Worm (Caenorhabditis elegans) whole organism, young adult: Measurements from ENCODE around the gene rho-1.
A peak's percentile ranks its signal among the peaks of the same experiment; 100 is the strongest.

Source experiments
- B0336.3 ChIP-seq: fragments of 200-800 bp; sonication (Bioruptor generic); IDR thresholded peaks from 2 replicates; pipeline ENCODE4 v1.3.6; 2022; ENCODE audit warnings: missing genetic modification characterization, missing compliant biosample characterization
- C06A6.2 ChIP-seq: fragments of 200-800 bp; sonication (Bioruptor generic); conservative IDR thresholded peaks from 2 replicates; pipeline ENCODE4 v1.3.6; 2022; ENCODE audit warnings: missing genetic modification characterization, missing compliant biosample characterization
- F22D6.2 ChIP-seq: sonication (generic microtip); optimal IDR thresholded peaks from 2 replicates; lab custom pipeline; 2016; ENCODE audit warnings: mild to moderate bottlenecking, missing genetic modification characterization, missing compliant biosample characterization
- F49E8.2 ChIP-seq: sonication (generic microtip); optimal IDR thresholded peaks from 3 replicates; lab custom pipeline; 2017; ENCODE audit warnings: missing genetic modification characterization, mild to moderate bottlenecking, missing compliant biosample characterization, antibody characterized with exemption, moderate library complexity; ENCODE audit not compliant: insufficient read depth
- F52B5.7 ChIP-seq: sonication (generic microtip); optimal IDR thresholded peaks from 2 replicates; lab custom pipeline; 2016; ENCODE audit warnings: mild to moderate bottlenecking, missing genetic modification characterization, missing compliant biosample characterization
- K11D2.4 ChIP-seq: fragments of 200-800 bp; sonication (Bioruptor generic); IDR thresholded peaks from 2 replicates; pipeline ENCODE4 v1.3.6; 2022; ENCODE audit warnings: missing genetic modification reagents, missing genetic modification characterization, missing compliant biosample characterization
- K12H6.12 ChIP-seq: fragments of 200-800 bp; sonication (Bioruptor generic); optimal IDR thresholded peaks from 2 replicates; lab custom pipeline; 2018; ENCODE audit warnings: mild to moderate bottlenecking, missing genetic modification characterization, missing compliant biosample characterization
- T26A5.8 ChIP-seq: sonication (generic microtip); optimal IDR thresholded peaks from 2 replicates; lab custom pipeline; 2016; ENCODE audit warnings: missing genetic modification characterization, missing compliant biosample characterization
- Y53F4B.3 ChIP-seq: fragments of 200-800 bp; sonication (Bioruptor generic); IDR thresholded peaks from 2 replicates; pipeline ENCODE4 v1.3.6; 2022; ENCODE audit warnings: missing genetic modification reagents, missing genetic modification characterization, missing compliant biosample characterization
- Y79H2A.3 ChIP-seq: fragments of 200-800 bp; sonication (Bioruptor generic); conservative IDR thresholded peaks from 2 replicates; pipeline ENCODE4 v1.3.6; 2022; ENCODE audit warnings: missing genetic modification reagents, missing genetic modification characterization, missing compliant biosample characterization
- akir-1 ChIP-seq: fragments of 200-800 bp; sonication (Bioruptor generic); optimal IDR thresholded peaks from 2 replicates; lab custom pipeline; 2018; ENCODE audit warnings: mild to moderate bottlenecking, missing genetic modification characterization, moderate library complexity, missing compliant biosample characterization
- ama-1 ChIP-seq, 3 experiments: fragments of 150-350 bp in 1 of 3; sonication (generic microtip) in 2 of 3; optimal IDR thresholded peaks; 2 replicates each; lab custom pipeline; 2014 to 2018; ENCODE audit warnings: missing biosample characterization in 2 of 3, missing genetic modification characterization in 2 of 3, missing genetic modification reagents in 2 of 3
- attf-5 ChIP-seq: fragments of 200-800 bp; sonication (Bioruptor generic); optimal IDR thresholded peaks from 2 replicates; lab custom pipeline; 2018; ENCODE audit warnings: mild to moderate bottlenecking, missing genetic modification characterization, missing compliant biosample characterization
- ccch-3 ChIP-seq: fragments of 200-800 bp; sonication (Bioruptor generic); optimal IDR thresholded peaks from 2 replicates; lab custom pipeline; 2018; ENCODE audit warnings: mild to moderate bottlenecking, missing genetic modification characterization, missing compliant biosample characterization
- cebp-1 ChIP-seq, 2 experiments: fragments of 200-800 bp in 1 of 2; sonication (Bioruptor generic) in 1 of 2; sonication (generic microtip) in 1 of 2; IDR thresholded peaks in 1 of 2; optimal IDR thresholded peaks in 1 of 2; 2 replicates each; pipeline versions ENCODE4 v1.3.6 to Lab custom; 2017 to 2022; ENCODE audit warnings: missing compliant biosample characterization in 2 of 2, missing genetic modification characterization in 2 of 2, mild to moderate bottlenecking in 1 of 2, missing genetic modification reagents in 1 of 2, moderate library complexity in 1 of 2
- ceh-27 ChIP-seq: fragments of 200-800 bp; sonication (Bioruptor generic); optimal IDR thresholded peaks from 2 replicates; lab custom pipeline; 2018; ENCODE audit warnings: mild to moderate bottlenecking, missing genetic modification characterization, moderate library complexity, missing compliant biosample characterization
- ceh-58 ChIP-seq: fragments of 200-800 bp; sonication (Bioruptor generic); IDR thresholded peaks from 2 replicates; pipeline ENCODE4 v1.3.6; 2022; ENCODE audit warnings: missing genetic modification characterization, missing compliant biosample characterization
- chd-7 ChIP-seq: sonication (generic microtip); optimal IDR thresholded peaks from 2 replicates; lab custom pipeline; 2016; ENCODE audit warnings: mild to moderate bottlenecking, missing genetic modification characterization, moderate library complexity, missing compliant biosample characterization
- dox-1 ChIP-seq: fragments of 200-800 bp; sonication (Bioruptor generic); IDR thresholded peaks from 2 replicates; pipeline ENCODE4 v1.3.6; 2022; ENCODE audit warnings: missing genetic modification reagents, missing genetic modification characterization, missing compliant biosample characterization
- dpff-1 ChIP-seq: sonication (generic microtip); optimal IDR thresholded peaks from 2 replicates; lab custom pipeline; 2017; ENCODE audit warnings: mild to moderate bottlenecking, missing genetic modification characterization, missing compliant biosample characterization
- egl-18 ChIP-seq: fragments of 200-800 bp; sonication (Bioruptor generic); IDR thresholded peaks from 2 replicates; pipeline ENCODE4 v1.3.6; 2022; ENCODE audit warnings: missing genetic modification reagents, missing genetic modification characterization, missing compliant biosample characterization
- egrh-3 ChIP-seq: fragments of 200-800 bp; sonication (Bioruptor generic); IDR thresholded peaks from 2 replicates; pipeline ENCODE4 v1.3.6; 2022; ENCODE audit warnings: missing genetic modification reagents, missing genetic modification characterization, missing compliant biosample characterization
- ets-4 ChIP-seq: fragments of 200-800 bp; sonication (Bioruptor generic); optimal IDR thresholded peaks from 2 replicates; lab custom pipeline; 2018; ENCODE audit warnings: mild to moderate bottlenecking, missing genetic modification characterization, missing compliant biosample characterization
- fkh-3 ChIP-seq: sonication (generic microtip); optimal IDR thresholded peaks from 2 replicates; lab custom pipeline; 2016; ENCODE audit warnings: mild to moderate bottlenecking, missing genetic modification characterization, missing compliant biosample characterization
- hmg-1.2 ChIP-seq: fragments of 200-800 bp; sonication (Bioruptor generic); IDR thresholded peaks from 2 replicates; pipeline ENCODE4 v1.3.6; 2022; ENCODE audit warnings: missing genetic modification reagents, missing genetic modification characterization, missing compliant biosample characterization
- lin-40 ChIP-seq: sonication (generic microtip); optimal IDR thresholded peaks from 2 replicates; lab custom pipeline; 2016; ENCODE audit warnings: missing genetic modification characterization, mild to moderate bottlenecking, missing compliant biosample characterization, missing genotype, missing genetic modification reagents
- lin-54 ChIP-seq: fragments of 200-800 bp; sonication (Bioruptor generic); optimal IDR thresholded peaks from 2 replicates; lab custom pipeline; 2018; ENCODE audit warnings: mild to moderate bottlenecking, missing genetic modification characterization, missing compliant biosample characterization
- mel-28 ChIP-seq: sonication (generic microtip); optimal IDR thresholded peaks from 2 replicates; lab custom pipeline; 2016; ENCODE audit warnings: borderline replicate concordance, mild to moderate bottlenecking, missing genetic modification characterization, missing compliant biosample characterization
- mes-4 ChIP-seq: sonication (generic microtip); optimal IDR thresholded peaks from 2 replicates; lab custom pipeline; 2016; ENCODE audit warnings: missing genotype, missing genetic modification characterization, missing compliant biosample characterization
- nfyb-1 ChIP-seq: fragments of 200-800 bp; sonication (Bioruptor generic); IDR thresholded peaks from 2 replicates; pipeline ENCODE4 v1.3.6; 2022; ENCODE audit warnings: missing genetic modification reagents, missing genetic modification characterization, missing compliant biosample characterization
- nhr-80 ChIP-seq: sonication (generic microtip); optimal IDR thresholded peaks from 2 replicates; lab custom pipeline; 2016; ENCODE audit warnings: missing genetic modification characterization, missing compliant biosample characterization
- nhr-90 ChIP-seq: sonication (generic microtip); optimal IDR thresholded peaks from 2 replicates; lab custom pipeline; 2016; ENCODE audit warnings: missing genotype, mild to moderate bottlenecking, missing genetic modification characterization, missing compliant biosample characterization
- rcor-1 ChIP-seq: fragments of 200-800 bp; sonication (Bioruptor generic); IDR thresholded peaks from 2 replicates; pipeline ENCODE4 v1.3.6; 2022; ENCODE audit warnings: missing genetic modification reagents, missing genetic modification characterization, missing compliant biosample characterization
- snpc-4 ChIP-seq, 5 experiments: fragments of 150-350 bp in 1 of 5; sonication (generic microtip) in 4 of 5; optimal IDR thresholded peaks; 2 replicates each; lab custom pipeline; 2014 to 2018; ENCODE audit warnings: missing genetic modification characterization in 5 of 5, missing biosample characterization in 3 of 5, antibody characterized with exemption in 2 of 5, mild to moderate bottlenecking in 2 of 5, missing compliant biosample characterization in 2 of 5, missing genotype in 2 of 5, moderate library complexity in 2 of 5, missing genetic modification reagents in 1 of 5
- somi-1 ChIP-seq: fragments of 200-800 bp; sonication (Bioruptor generic); optimal IDR thresholded peaks from 2 replicates; lab custom pipeline; 2018; ENCODE audit warnings: mild to moderate bottlenecking, missing genetic modification characterization, missing compliant biosample characterization
- tbp1 ChIP-seq: fragments of 200-800 bp; sonication (Bioruptor generic); optimal IDR thresholded peaks from 2 replicates; lab custom pipeline; 2018; ENCODE audit warnings: mild to moderate bottlenecking, missing genetic modification characterization, missing compliant biosample characterization
- tbx-9 ChIP-seq: sonication (generic microtip); optimal IDR thresholded peaks from 2 replicates; lab custom pipeline; 2016; ENCODE audit warnings: borderline replicate concordance, missing genetic modification characterization, inconsistent platforms, missing compliant biosample characterization
- xnd-1 ChIP-seq: sonication (generic microtip); optimal IDR thresholded peaks from 2 replicates; lab custom pipeline; 2016; ENCODE audit warnings: missing genotype, missing genetic modification reagents, missing genetic modification characterization, missing compliant biosample characterization
- zfh-2 ChIP-seq: fragments of 200-800 bp; sonication (Bioruptor generic); conservative IDR thresholded peaks from 2 replicates; pipeline ENCODE4 v1.3.6; 2022; ENCODE audit warnings: missing genetic modification reagents, missing genetic modification characterization, missing compliant biosample characterization
- ztf-22 ChIP-seq: fragments of 200-800 bp; sonication (Bioruptor generic); optimal IDR thresholded peaks from 2 replicates; lab custom pipeline; 2018; ENCODE audit warnings: mild to moderate bottlenecking, missing genetic modification characterization, moderate library complexity, missing compliant biosample characterization
- ztf-26 ChIP-seq: sonication (generic microtip); optimal IDR thresholded peaks from 2 replicates; lab custom pipeline; 2017; ENCODE audit warnings: missing genetic modification characterization, missing compliant biosample characterization
- ztf-3 ChIP-seq: fragments of 200-800 bp; sonication (Bioruptor generic); optimal IDR thresholded peaks from 2 replicates; lab custom pipeline; 2018; ENCODE audit warnings: mild to moderate bottlenecking, missing genetic modification characterization, missing compliant biosample characterization

Gene rho-1

DNA sequence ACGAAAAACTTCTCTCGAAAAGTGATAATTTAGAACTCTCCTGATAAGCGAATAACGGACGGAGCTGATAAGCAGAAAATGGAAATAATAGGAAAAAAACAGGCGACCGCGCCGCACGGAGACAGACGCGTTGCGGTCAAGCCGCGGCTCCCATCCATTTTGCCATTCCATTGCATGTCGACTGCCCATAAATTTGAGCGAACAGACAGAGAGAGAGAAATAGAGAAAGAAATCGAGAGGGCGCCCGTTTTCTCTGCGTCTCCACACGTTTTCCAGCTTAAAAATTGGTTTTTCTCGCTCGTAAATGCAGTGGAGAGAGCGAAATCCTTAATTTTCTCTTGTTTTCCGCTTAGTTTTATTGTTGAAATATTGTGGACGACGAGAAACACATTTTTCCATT, 13.0 kb upstream of the rho-1 start (continued):
- peak; percentile 70 for TF ChIP-seq B0336.3 (GFP tag; lab: Robert Waterston, UW)
- TF ChIP-seq xnd-1 (tag; lab: Kevin White, UChicago), result no peak
- TF ChIP-seq egrh-3 (GFP tag; lab: Robert Waterston, UW), result no peak
- no peak for TF ChIP-seq T26A5.8 (tag; lab: Kevin White, UChicago)
- TF ChIP-seq nhr-90 (tag; lab: Kevin White, UChicago), result no peak
- TF ChIP-seq Y53F4B.3 (GFP tag; lab: Robert Waterston, UW), result no peak
- TF ChIP-seq snpc-4 (GFP tag; optimal IDR thresholded peaks at IDR 0.05; lab: Kevin White, UChicago), result no peak
- peak in 1 of 4 experiments; percentile 39 for TF ChIP-seq snpc-4 (tag; optimal IDR thresholded peaks at IDR 0.05; lab: Kevin White, UChicago)
- TF ChIP-seq ama-1 (optimal IDR thresholded peaks at IDR 0.05; lab: Kevin White, UChicago), result no peak
- TF ChIP-seq ama-1 (GFP tag; optimal IDR thresholded peaks at IDR 0.05; lab: Kevin White, UChicago), result no peak
- no peak for TF ChIP-seq ccch-3 (GFP tag; lab: Kevin White, UChicago)
- no peak for TF ChIP-seq rcor-1 (GFP tag; lab: Robert Waterston, UW)
- TF ChIP-seq F22D6.2 (tag; lab: Kevin White, UChicago), result no peak
- no peak for TF ChIP-seq ceh-58 (GFP tag; lab: Robert Waterston, UW)
- no peak for TF ChIP-seq ztf-22 (GFP tag; lab: Kevin White, UChicago)
- no peak for TF ChIP-seq Y79H2A.3 (GFP tag; lab: Robert Waterston, UW)
- TF ChIP-seq attf-5, result peak; percentile 36

DNA sequence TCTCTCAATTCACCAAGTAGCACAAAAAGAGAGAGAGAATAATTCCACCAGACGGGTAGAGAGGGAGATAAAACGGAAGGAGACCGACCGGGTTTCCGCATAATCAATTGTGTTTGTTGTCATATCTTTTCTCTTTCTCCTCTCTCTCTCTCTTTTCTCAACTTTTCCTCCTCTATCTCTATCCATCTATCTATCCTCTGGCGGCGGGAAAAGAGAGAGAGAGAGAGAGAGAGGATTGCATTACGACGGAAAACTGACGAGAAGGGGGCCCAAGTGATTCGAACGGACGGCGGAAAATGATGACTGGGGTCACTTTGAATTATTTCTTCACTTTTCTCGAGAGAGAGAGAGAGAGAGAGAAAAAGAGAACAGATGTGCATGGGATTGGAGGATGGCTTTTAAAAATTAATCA, 9.2 kb upstream of the rho-1 start:
- TF ChIP-seq lin-54 (no peak), dpff-1 (tag; lab: Kevin White, UChicago) (no peak), dox-1 (GFP tag; lab: Robert Waterston, UW) (peak; percentile 36; the same call in 1 of the 2 replicates), hmg-1.2 (GFP tag; lab: Robert Waterston, UW) (peak; percentile 5; the same call in 1 of the 2 replicates), ets-4 (GFP tag; lab: Kevin White, UChicago) (no peak), C06A6.2 (GFP tag; lab: Robert Waterston, UW) (no peak), snpc-4 (GFP tag; optimal IDR thresholded peaks at IDR 0.05; lab: Kevin White, UChicago) (no peak), snpc-4 (tag; optimal IDR thresholded peaks at IDR 0.05; lab: Kevin White, UChicago) (peak in 1 of 4 experiments; percentile 25), ceh-27 (GFP tag; lab: Kevin White, UChicago) (peak; percentile 21), nfyb-1 (GFP tag; lab: Robert Waterston, UW) (no peak), ztf-3 (GFP tag; lab: Kevin White, UChicago) (no peak), zfh-2 (GFP tag; lab: Robert Waterston, UW) (peak; percentile 71; the same call in 1 of the 2 replicates), tbx-9 (tag; lab: Kevin White, UChicago) (no peak), akir-1 (no peak), egrh-3 (GFP tag; lab: Robert Waterston, UW) (0 out of 2 replicates have a peak, but pooled peaks have one; percentile 31), chd-7 (tag; lab: Kevin White, UChicago) (no peak), nhr-80 (tag; lab: Kevin White, UChicago) (no peak), F52B5.7 (tag; lab: Kevin White, UChicago) (no peak), egl-18 (GFP tag; lab: Robert Waterston, UW) (no peak), fkh-3 (tag; lab: Kevin White, UChicago) (no peak), K11D2.4 (peak; percentile 40; the same call in 1 of the 2 replicates), tbp1 (GFP tag; lab: Kevin White, UChicago) (no peak), somi-1 (GFP tag; lab: Kevin White, UChicago) (peak; percentile 82), K12H6.12 (tag; lab: Kevin White, UChicago) (peak; percentile 45), ztf-22 (GFP tag; lab: Kevin White, UChicago) (no peak), mel-28 (tag; lab: Kevin White, UChicago) (no peak), F49E8.2 (tag; lab: Kevin White, UChicago) (no peak), lin-40 (tag; lab: Kevin White, UChicago) (peak; percentile 30), mes-4 (tag; lab: Kevin White, UChicago) (no peak), cebp-1 (GFP tag; IDR thresholded peaks at IDR 0.05; lab: Robert Waterston, UW) (no peak), cebp-1 (tag; optimal IDR thresholded peaks at IDR 0.05; lab: Kevin White, UChicago) (peak; percentile 53), ztf-26 (tag; lab: Kevin White, UChicago) (no peak)
